Worm (Caenorhabditis elegans) whole organism, young adult: Measurements from ENCODE around the gene H01G02.4.

Experiments
- B0019.2 ChIP-seq: fragments of 200-800 bp; sonication (Bioruptor generic); conservative IDR thresholded peaks from 2 replicates; pipeline ENCODE4 v1.3.6; 2022; ENCODE audit warnings: missing genetic modification reagents, missing genetic modification characterization, missing compliant biosample characterization
- B0035.1 ChIP-seq: sonication (generic microtip); optimal IDR thresholded peaks from 2 replicates; lab custom pipeline; 2016; ENCODE audit warnings: missing genetic modification characterization, mild to moderate bottlenecking, missing compliant biosample characterization, missing genotype, missing genetic modification reagents
- F10E7.11 ChIP-seq: sonication (generic microtip); optimal IDR thresholded peaks from 2 replicates; lab custom pipeline; 2017; ENCODE audit warnings: mild to moderate bottlenecking, missing genetic modification characterization, moderate library complexity, missing compliant biosample characterization
- F39B2.1 ChIP-seq: fragments of 200-800 bp; sonication (Bioruptor generic); IDR thresholded peaks from 2 replicates; pipeline ENCODE4 v1.3.6; 2022; ENCODE audit warnings: missing genetic modification reagents, missing genetic modification characterization, missing compliant biosample characterization
- F55B11.4 ChIP-seq: sonication (generic microtip); optimal IDR thresholded peaks from 2 replicates; lab custom pipeline; 2016; ENCODE audit warnings: missing compliant biosample characterization, missing genetic modification characterization, borderline replicate concordance; ENCODE audit not compliant: insufficient read depth
- K12H6.12 ChIP-seq: fragments of 200-800 bp; sonication (Bioruptor generic); optimal IDR thresholded peaks from 2 replicates; lab custom pipeline; 2018; ENCODE audit warnings: mild to moderate bottlenecking, missing genetic modification characterization, missing compliant biosample characterization
- T26A5.8 ChIP-seq: sonication (generic microtip); optimal IDR thresholded peaks from 2 replicates; lab custom pipeline; 2016; ENCODE audit warnings: missing genetic modification characterization, missing compliant biosample characterization
- bed-1 ChIP-seq: fragments of 200-800 bp; sonication (Bioruptor generic); IDR thresholded peaks from 2 replicates; pipeline ENCODE4 v1.3.6; 2022; ENCODE audit warnings: missing genetic modification reagents, missing genetic modification characterization, missing compliant biosample characterization
- ceh-100 ChIP-seq: fragments of 200-800 bp; sonication (Bioruptor generic); IDR thresholded peaks from 2 replicates; pipeline ENCODE4 v1.3.6; 2022; ENCODE audit warnings: missing genetic modification reagents, missing genetic modification characterization, missing compliant biosample characterization
- ceh-79 ChIP-seq: sonication (generic microtip); optimal IDR thresholded peaks from 2 replicates; lab custom pipeline; 2017; ENCODE audit warnings: mild to moderate bottlenecking, missing genetic modification characterization, missing compliant biosample characterization
- chd-7 ChIP-seq: sonication (generic microtip); optimal IDR thresholded peaks from 2 replicates; lab custom pipeline; 2016; ENCODE audit warnings: mild to moderate bottlenecking, missing genetic modification characterization, moderate library complexity, missing compliant biosample characterization
- dpff-1 ChIP-seq: sonication (generic microtip); optimal IDR thresholded peaks from 2 replicates; lab custom pipeline; 2017; ENCODE audit warnings: mild to moderate bottlenecking, missing genetic modification characterization, missing compliant biosample characterization
- hlh-12 ChIP-seq: sonication (generic microtip); optimal IDR thresholded peaks from 2 replicates; lab custom pipeline; 2016; ENCODE audit warnings: missing genetic modification characterization, missing compliant biosample characterization
- hmg-20 ChIP-seq: fragments of 200-800 bp; sonication (Bioruptor generic); IDR thresholded peaks from 2 replicates; pipeline ENCODE4 v1.3.6; 2022; ENCODE audit warnings: missing genetic modification reagents, missing genetic modification characterization, missing compliant biosample characterization
- lsl-1 ChIP-seq: fragments of 200-800 bp; sonication (Bioruptor generic); optimal IDR thresholded peaks from 2 replicates; lab custom pipeline; 2018; ENCODE audit warnings: mild to moderate bottlenecking, missing genetic modification characterization, moderate library complexity, missing compliant biosample characterization
- mel-28 ChIP-seq: sonication (generic microtip); optimal IDR thresholded peaks from 2 replicates; lab custom pipeline; 2016; ENCODE audit warnings: borderline replicate concordance, mild to moderate bottlenecking, missing genetic modification characterization, missing compliant biosample characterization
- mxl-1 ChIP-seq: sonication (generic microtip); optimal IDR thresholded peaks from 2 replicates; lab custom pipeline; 2016; ENCODE audit warnings: missing genetic modification characterization, missing compliant biosample characterization
- nfya-2 ChIP-seq: fragments of 200-800 bp; sonication (Bioruptor generic); IDR thresholded peaks from 2 replicates; pipeline ENCODE4 v1.3.6; 2022; ENCODE audit warnings: missing genetic modification reagents, missing genetic modification characterization, missing compliant biosample characterization
- sptf-2 ChIP-seq: fragments of 200-800 bp; sonication (Bioruptor generic); optimal IDR thresholded peaks from 2 replicates; lab custom pipeline; 2018; ENCODE audit warnings: mild to moderate bottlenecking, missing genetic modification characterization, missing compliant biosample characterization

Gene H01G02.4

ce11 chrIV:11754328-11754727, 48.6 kb downstream of the H01G02.4 start, which contains the start of gene scl-18:
Gene scl-18, minus strand, starts transcription at chrIV:11754428.
- TF ChIP-seq chd-7 (tag; lab: Kevin White, UChicago) (no peak), nfya-2 (GFP tag; lab: Robert Waterston, UW) (no peak), F39B2.1 (no peak), T26A5.8 (no peak), B0019.2 (GFP tag; lab: Robert Waterston, UW) (no peak), sptf-2 (GFP tag; lab: Kevin White, UChicago) (no peak), B0035.1 (tag; lab: Kevin White, UChicago) (no peak), ceh-100 (GFP tag; lab: Robert Waterston, UW) (no peak), F10E7.11 (tag; lab: Kevin White, UChicago) (no peak), hlh-12 (tag; lab: Kevin White, UChicago) (no peak), bed-1 (no peak), mxl-1 (no peak), dpff-1 (no peak), K12H6.12 (no peak), F55B11.4 (tag; lab: Kevin White, UChicago) (no peak), ceh-79 (tag; lab: Kevin White, UChicago) (no peak), lsl-1 (no peak), hmg-20 (GFP tag; lab: Robert Waterston, UW) (no peak), mel-28 (tag; lab: Kevin White, UChicago) (no peak)
- TF ChIP-seq, all 124 proteins: peak for 0
